Fruit fly (Drosophila melanogaster) whole organism, embryonic: ENCODE measurements around the gene CG43999.

Experiments
- Antp ChIP-seq: fragments of 200-800 bp; sonication (Bioruptor generic); optimal IDR thresholded peaks from 3 replicates; lab custom pipeline; 2016; ENCODE audit warnings: missing biosample characterization, missing genetic modification characterization
- BEAF-32 ChIP-seq: fragments of 200-800 bp; sonication (Bioruptor generic); optimal IDR thresholded peaks from 3 replicates; lab custom pipeline; 2017; ENCODE audit warnings: missing biosample characterization, missing genetic modification characterization, mild to moderate bottlenecking, moderate library complexity, missing genetic modification reagents
- C15 ChIP-seq: fragments of 200-800 bp; sonication (Bioruptor generic); IDR thresholded peaks from 3 replicates; pipeline ENCODE4 v1.3.6; 2022; ENCODE audit warnings: missing biosample characterization, missing genetic modification characterization
- CG10267 ChIP-seq: fragments of 200-800 bp; sonication (Bioruptor generic); optimal IDR thresholded peaks from 2 replicates; lab custom pipeline; 2018; ENCODE audit warnings: missing biosample characterization, mild to moderate bottlenecking, missing genetic modification characterization, moderate library complexity
- CG12155 ChIP-seq: fragments of 200-800 bp; sonication (Bioruptor generic); optimal IDR thresholded peaks from 3 replicates; lab custom pipeline; 2016; ENCODE audit warnings: missing biosample characterization, missing genetic modification characterization
- CG13624 ChIP-seq: fragments of 200-800 bp; sonication (Bioruptor generic); optimal IDR thresholded peaks from 2 replicates; lab custom pipeline; 2016; ENCODE audit warnings: missing biosample characterization, missing genetic modification characterization
- CG16779 ChIP-seq: fragments of 200-800 bp; sonication (Bioruptor generic); IDR thresholded peaks from 2 replicates; pipeline ENCODE4 v1.3.6; 2022; ENCODE audit warnings: missing biosample characterization, missing genetic modification characterization
- CG17328 ChIP-seq: fragments of 200-800 bp; sonication (Bioruptor generic); IDR thresholded peaks from 2 replicates; pipeline ENCODE4 v1.3.6; 2022; ENCODE audit warnings: missing biosample characterization, missing genetic modification characterization
- CG18011 ChIP-seq: fragments of 200-800 bp; sonication (Bioruptor generic); optimal IDR thresholded peaks from 2 replicates; lab custom pipeline; 2017; ENCODE audit warnings: missing biosample characterization, missing genetic modification characterization, mild to moderate bottlenecking, moderate library complexity, missing genotype
- CG18262 ChIP-seq: fragments of 200-800 bp; optimal IDR thresholded peaks from 3 replicates; lab custom pipeline; 2019; ENCODE audit warnings: missing biosample characterization, mild to moderate bottlenecking, missing genetic modification characterization, moderate library complexity
- CG31365 ChIP-seq: fragments of 200-800 bp; sonication (Bioruptor generic); optimal IDR thresholded peaks from 2 replicates; lab custom pipeline; 2018; ENCODE audit warnings: missing biosample characterization, mild to moderate bottlenecking, missing genetic modification characterization
- CG3281 ChIP-seq: fragments of 200-800 bp; sonication (Bioruptor generic); optimal IDR thresholded peaks from 3 replicates; lab custom pipeline; 2017; ENCODE audit warnings: missing biosample characterization, mild to moderate bottlenecking, missing genetic modification characterization
- CG3838 ChIP-seq: fragments of 200-800 bp; sonication (Bioruptor generic); optimal IDR thresholded peaks from 3 replicates; lab custom pipeline; 2016; ENCODE audit warnings: missing biosample characterization, missing genetic modification characterization
- CG43689 ChIP-seq: fragments of 200-800 bp; sonication (Bioruptor generic); IDR thresholded peaks from 2 replicates; pipeline ENCODE4 v1.3.6; 2022; ENCODE audit warnings: missing biosample characterization, missing genetic modification characterization
- CG4820 ChIP-seq: fragments of 200-800 bp; sonication (Bioruptor generic); optimal IDR thresholded peaks from 3 replicates; lab custom pipeline; 2016; ENCODE audit warnings: missing biosample characterization, missing genetic modification characterization
- CG6254 ChIP-seq: fragments of 200-800 bp; sonication (Bioruptor generic); optimal IDR thresholded peaks from 3 replicates; lab custom pipeline; 2017; ENCODE audit warnings: mild to moderate bottlenecking, missing biosample characterization, missing genetic modification reagents, missing genetic modification characterization
- CG7963 ChIP-seq: fragments of 200-800 bp; sonication (Bioruptor generic); IDR thresholded peaks from 3 replicates; pipeline ENCODE4 v1.3.6; 2022; ENCODE audit warnings: missing biosample characterization, missing genetic modification characterization; ENCODE audit not compliant: partially characterized antibody
- CG8290 ChIP-seq, 3 experiments: fragments of 200-800 bp; sonication (Bioruptor generic); optimal IDR thresholded peaks; 2 replicates each; lab custom pipeline; 2016 to 2019; ENCODE audit warnings: missing biosample characterization in 3 of 3, missing genetic modification characterization in 3 of 3, mild to moderate bottlenecking in 2 of 3, moderate library complexity in 1 of 3
- CG9215 ChIP-seq: fragments of 200-800 bp; sonication (Bioruptor generic); IDR thresholded peaks from 2 replicates; pipeline ENCODE4 v1.3.6; 2022; ENCODE audit warnings: missing biosample characterization, missing genetic modification characterization
- D ChIP-seq, 2 experiments: fragments of 200-800 bp in 1 of 2; fragments of >200 bp in 1 of 2; sonication (Bioruptor generic) in 1 of 2; optimal IDR thresholded peaks; 2 replicates in 1 of 2; 3 replicates in 1 of 2; lab custom pipeline; 2017; ENCODE audit warnings: mild to moderate bottlenecking in 1 of 2, missing biosample characterization in 1 of 2, missing genetic modification characterization in 1 of 2, missing genetic modification reagents in 1 of 2
- Dp ChIP-seq: fragments of 200-800 bp; sonication (Bioruptor generic); optimal IDR thresholded peaks from 2 replicates; lab custom pipeline; 2018; ENCODE audit warnings: missing biosample characterization, mild to moderate bottlenecking, missing genetic modification characterization, moderate library complexity
- Hey ChIP-seq: fragments of 200-800 bp; sonication (Bioruptor generic); optimal IDR thresholded peaks from 3 replicates; lab custom pipeline; 2018; ENCODE audit warnings: missing biosample characterization, mild to moderate bottlenecking, missing genetic modification characterization
- HmgZ ChIP-seq: fragments of 200-800 bp; sonication (Bioruptor generic); optimal IDR thresholded peaks from 2 replicates; lab custom pipeline; 2018; ENCODE audit warnings: missing biosample characterization, mild to moderate bottlenecking, missing genetic modification characterization
- Hsf ChIP-seq: fragments of 200-800 bp; sonication (Bioruptor generic); optimal IDR thresholded peaks from 3 replicates; lab custom pipeline; 2016; ENCODE audit warnings: missing biosample characterization, missing genetic modification characterization
- Lim3 ChIP-seq: fragments of 200-800 bp; sonication (Bioruptor generic); IDR thresholded peaks from 2 replicates; pipeline ENCODE4 v1.3.6; 2022; ENCODE audit warnings: missing biosample characterization, missing genetic modification characterization
- MTF-1 ChIP-seq: fragments of 200-800 bp; sonication (Bioruptor generic); optimal IDR thresholded peaks from 2 replicates; lab custom pipeline; 2018; ENCODE audit warnings: missing biosample characterization, mild to moderate bottlenecking, missing genetic modification characterization, borderline replicate concordance
- Mes4 ChIP-seq: fragments of 200-800 bp; sonication (Bioruptor generic); optimal IDR thresholded peaks from 2 replicates; lab custom pipeline; 2016; ENCODE audit warnings: missing biosample characterization, missing genetic modification characterization
- Rx ChIP-seq: fragments of 200-800 bp; sonication (Bioruptor generic); IDR thresholded peaks from 2 replicates; pipeline ENCODE4 v1.3.6; 2022; ENCODE audit warnings: missing biosample characterization, missing genetic modification characterization
- Sox100B ChIP-seq: fragments of 200-800 bp; sonication (Bioruptor generic); optimal IDR thresholded peaks from 3 replicates; lab custom pipeline; 2018; ENCODE audit warnings: missing biosample characterization, mild to moderate bottlenecking, missing genetic modification characterization
- Usf ChIP-seq: fragments of 200-800 bp; sonication (Bioruptor generic); optimal IDR thresholded peaks from 2 replicates; lab custom pipeline; 2017; ENCODE audit warnings: missing genotype, missing biosample characterization, missing genetic modification characterization
- Xbp1 ChIP-seq: fragments of 200-800 bp; sonication (Bioruptor generic); optimal IDR thresholded peaks from 3 replicates; lab custom pipeline; 2016; ENCODE audit warnings: missing biosample characterization, mild to moderate bottlenecking, missing genetic modification characterization
- ab ChIP-seq: fragments of 200-800 bp; sonication (Bioruptor generic); optimal IDR thresholded peaks from 2 replicates; lab custom pipeline; 2016; ENCODE audit warnings: missing biosample characterization, missing genetic modification characterization
- ac ChIP-seq: fragments of 200-800 bp; sonication (Bioruptor generic); optimal IDR thresholded peaks from 3 replicates; lab custom pipeline; 2017; ENCODE audit warnings: missing biosample characterization, mild to moderate bottlenecking, missing genetic modification characterization
- bsh ChIP-seq, 2 experiments: fragments of 200-800 bp; sonication (Bioruptor generic); optimal IDR thresholded peaks; 2 replicates each; lab custom pipeline; 2017 to 2018; ENCODE audit warnings: mild to moderate bottlenecking in 2 of 2, missing biosample characterization in 2 of 2, missing genetic modification characterization in 2 of 2, moderate library complexity in 1 of 2
- grn ChIP-seq: fragments of 200-800 bp; sonication (Bioruptor generic); optimal IDR thresholded peaks from 3 replicates; lab custom pipeline; 2017; ENCODE audit warnings: missing biosample characterization, missing genetic modification characterization
- gsb-n ChIP-seq: fragments of 200-800 bp; sonication (Bioruptor generic); optimal IDR thresholded peaks from 3 replicates; lab custom pipeline; 2018; ENCODE audit warnings: missing biosample characterization, mild to moderate bottlenecking, missing genetic modification characterization
- ham ChIP-seq: fragments of 200-800 bp; sonication (Bioruptor generic); IDR thresholded peaks from 2 replicates; pipeline ENCODE4 v1.3.6; 2022; ENCODE audit warnings: missing biosample characterization, missing genetic modification characterization
- her ChIP-seq: fragments of 200-800 bp; sonication (Bioruptor generic); optimal IDR thresholded peaks from 2 replicates; lab custom pipeline; 2016; ENCODE audit warnings: missing biosample characterization, missing genetic modification characterization
- jing ChIP-seq: fragments of 200-800 bp; sonication (Bioruptor generic); optimal IDR thresholded peaks from 2 replicates; lab custom pipeline; 2018; ENCODE audit warnings: missing biosample characterization, mild to moderate bottlenecking, missing genetic modification characterization
- knrl ChIP-seq: fragments of 200-800 bp; sonication (Bioruptor generic); IDR thresholded peaks from 3 replicates; pipeline ENCODE4 v1.3.6; 2022; ENCODE audit warnings: missing biosample characterization, missing genetic modification characterization; ENCODE audit not compliant: partially characterized antibody
- lab ChIP-seq: fragments of 200-800 bp; sonication (Bioruptor generic); optimal IDR thresholded peaks from 3 replicates; lab custom pipeline; 2017; ENCODE audit warnings: missing biosample characterization, missing genetic modification characterization, mild to moderate bottlenecking, moderate library complexity, missing genetic modification reagents
- mirr ChIP-seq: fragments of 200-800 bp; sonication (Bioruptor generic); optimal IDR thresholded peaks from 3 replicates; lab custom pipeline; 2018; ENCODE audit warnings: missing biosample characterization, mild to moderate bottlenecking, missing genetic modification characterization
- nom ChIP-seq: fragments of 200-800 bp; sonication (Bioruptor generic); optimal IDR thresholded peaks from 2 replicates; lab custom pipeline; 2017; ENCODE audit warnings: missing biosample characterization, missing genetic modification characterization, mild to moderate bottlenecking, moderate library complexity, missing genetic modification reagents
- pfk ChIP-seq: fragments of 200-800 bp; sonication (Bioruptor generic); optimal IDR thresholded peaks from 2 replicates; lab custom pipeline; 2018; ENCODE audit warnings: missing biosample characterization, mild to moderate bottlenecking, missing genetic modification characterization, moderate library complexity
- sc ChIP-seq, 3 experiments: fragments of >200 bp in 2 of 3; fragments of 200-800 bp in 1 of 3; sonication (Bioruptor generic) in 1 of 3; optimal IDR thresholded peaks; 2 replicates in 2 of 3; 3 replicates in 1 of 3; lab custom pipeline; 2017; ENCODE audit warnings: mild to moderate bottlenecking in 1 of 3, missing biosample characterization in 1 of 3, missing genetic modification characterization in 1 of 3, missing genetic modification reagents in 1 of 3
- schlank ChIP-seq: fragments of 200-800 bp; sonication (Bioruptor generic); optimal IDR thresholded peaks from 2 replicates; lab custom pipeline; 2018; ENCODE audit warnings: missing biosample characterization, mild to moderate bottlenecking, missing genetic modification characterization
- trem ChIP-seq: fragments of 200-800 bp; optimal IDR thresholded peaks from 3 replicates; lab custom pipeline; 2019; ENCODE audit warnings: missing biosample characterization, mild to moderate bottlenecking, missing genetic modification characterization, moderate library complexity
- usp ChIP-seq: fragments of >200 bp; optimal IDR thresholded peaks from 2 replicates; lab custom pipeline; 2017; ENCODE audit warnings: missing biosample characterization, missing genetic modification characterization
- zfh1 ChIP-seq: fragments of 200-800 bp; sonication (Bioruptor generic); IDR thresholded peaks from 3 replicates; pipeline ENCODE4 v1.3.6; 2022; ENCODE audit warnings: missing biosample characterization, missing genetic modification characterization

CG43999 gene

DNA sequence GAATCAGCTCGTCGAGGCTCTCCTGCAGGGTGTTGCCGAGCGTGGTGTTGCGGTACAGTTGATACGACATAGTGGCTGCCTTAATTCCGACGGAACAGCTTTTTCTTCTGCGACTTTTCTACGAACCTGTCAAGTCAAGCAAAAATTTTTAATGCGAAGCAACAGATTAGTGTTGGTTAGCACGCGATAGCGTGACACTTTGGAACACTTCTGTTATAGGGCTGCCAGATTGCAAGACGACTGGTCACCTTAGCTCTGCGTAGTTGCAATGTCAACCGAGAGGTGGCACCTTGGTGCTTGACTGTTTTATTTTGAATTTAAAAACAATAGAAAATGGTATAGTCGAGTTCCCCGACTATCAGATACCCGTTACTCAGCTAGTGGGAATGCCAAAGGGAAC lies 37.9 kb downstream of the CG43999 start, which contains the start of gene TfIIA-S (continued):
- TF ChIP-seq CG8290 (GFP tag; optimal IDR thresholded peaks at IDR 0.05; lab: Kevin White, UChicago) (peak; percentile 85), CG8290 (tag; optimal IDR thresholded peaks at IDR 0.05; lab: Kevin White, UChicago) (peak; percentile 62 to 96), CG18011 (GFP tag; lab: Kevin White, UChicago) (peak; percentile 37), CG4820 (peak; percentile 54), trem (tag; lab: Kevin White, UChicago) (peak; percentile 88), Xbp1 (peak; percentile 90), Rx (GFP tag; lab: Robert Waterston, UW) (no peak), D (optimal IDR thresholded peaks at IDR 0.05; lab: Kevin White, UChicago) (no peak), D (GFP tag; optimal IDR thresholded peaks at IDR 0.05; lab: Kevin White, UChicago) (peak; percentile 40), CG43689 (GFP tag; lab: Robert Waterston, UW) (no peak), gsb-n (tag; lab: Kevin White, UChicago) (peak; percentile 45), ac (GFP tag; lab: Kevin White, UChicago) (no peak), ham (GFP tag; lab: Robert Waterston, UW) (no peak), Usf (GFP tag; lab: Kevin White, UChicago) (peak; percentile 34), CG16779 (no peak), MTF-1 (GFP tag; lab: Kevin White, UChicago) (peak; percentile 76), CG3838 (GFP tag; lab: Kevin White, UChicago) (no peak), usp (GFP tag; lab: Kevin White, UChicago) (no peak), ab (peak; percentile 30), CG10267 (tag; lab: Kevin White, UChicago) (peak; percentile 99), schlank (tag; lab: Kevin White, UChicago) (peak; percentile 50), knrl (GFP tag; lab: Robert Waterston, UW) (no peak), mirr (GFP tag; lab: Kevin White, UChicago) (peak; percentile 75), Sox100B (GFP tag; lab: Kevin White, UChicago) (no peak), sc (optimal IDR thresholded peaks at IDR 0.05; lab: Kevin White, UChicago) (no peak), sc (GFP tag; optimal IDR thresholded peaks at IDR 0.05; lab: Kevin White, UChicago) (no peak), Hey (tag; lab: Kevin White, UChicago) (peak; percentile 44), nom (GFP tag; lab: Kevin White, UChicago) (peak; percentile 35), CG7963 (GFP tag; lab: Robert Waterston, UW) (no peak), zfh1 (GFP tag; lab: Robert Waterston, UW) (no peak), her (GFP tag; lab: Kevin White, UChicago) (peak; percentile 86), lab (GFP tag; lab: Kevin White, UChicago) (peak; percentile 91), grn (GFP tag; lab: Kevin White, UChicago) (peak; percentile 42), HmgZ (peak; percentile 95), jing (no peak), CG9215 (GFP tag; lab: Robert Waterston, UW) (no peak), Dp (GFP tag; lab: Kevin White, UChicago) (peak; percentile 85), CG13624 (GFP tag; lab: Kevin White, UChicago) (peak; percentile 92), Lim3 (GFP tag; lab: Robert Waterston, UW) (no peak), pfk (GFP tag; lab: Kevin White, UChicago) (peak; percentile 2), BEAF-32 (GFP tag; lab: Kevin White, UChicago) (peak; percentile 69), Antp (GFP tag; lab: Kevin White, UChicago) (peak; percentile 86), CG3281 (GFP tag; lab: Kevin White, UChicago) (peak; percentile 71), bsh (GFP tag; optimal IDR thresholded peaks at IDR 0.05; lab: Kevin White, UChicago) (peak in 1 of 2 experiments; percentile 49), C15 (GFP tag; lab: Robert Waterston, UW) (no peak), CG18262 (peak; percentile 15), Hsf (GFP tag; lab: Kevin White, UChicago) (peak; percentile 78), CG31365 (tag; lab: Kevin White, UChicago) (peak; percentile 26), CG6254 (GFP tag; lab: Kevin White, UChicago) (no peak), CG17328 (GFP tag; lab: Robert Waterston, UW) (no peak), CG12155 (GFP tag; lab: Kevin White, UChicago) (peak; percentile 84), Mes4 (GFP tag; lab: Kevin White, UChicago) (peak; percentile 65)
